Fruit fly (Drosophila melanogaster) Kc167 (cell line): ENCODE data around the gene form3.

Experiments used
- Myc ChIP-seq: fragments of >200 bp; optimal IDR thresholded peaks from 2 replicates; lab custom pipeline; 2017; ENCODE audit warnings: missing external identifiers
- Sin3A ChIP-seq: fragments of >200 bp; optimal IDR thresholded peaks from 2 replicates; lab custom pipeline; 2018; ENCODE audit warnings: missing external identifiers
- h ChIP-seq: fragments of >200 bp; optimal IDR thresholded peaks from 3 replicates; lab custom pipeline; 2018; ENCODE audit warnings: missing external identifiers
- insv ChIP-seq: fragments of >200 bp; optimal IDR thresholded peaks from 3 replicates; lab custom pipeline; 2018; ENCODE audit warnings: missing external identifiers
- psq ChIP-seq: fragments of >200 bp; optimal IDR thresholded peaks from 2 replicates; lab custom pipeline; 2017; ENCODE audit warnings: missing external identifiers
- ttk ChIP-seq: sonication (Bioruptor generic); optimal IDR thresholded peaks from 2 replicates; lab custom pipeline; 2017; ENCODE audit warnings: missing external identifiers

Gene form3

DNA sequence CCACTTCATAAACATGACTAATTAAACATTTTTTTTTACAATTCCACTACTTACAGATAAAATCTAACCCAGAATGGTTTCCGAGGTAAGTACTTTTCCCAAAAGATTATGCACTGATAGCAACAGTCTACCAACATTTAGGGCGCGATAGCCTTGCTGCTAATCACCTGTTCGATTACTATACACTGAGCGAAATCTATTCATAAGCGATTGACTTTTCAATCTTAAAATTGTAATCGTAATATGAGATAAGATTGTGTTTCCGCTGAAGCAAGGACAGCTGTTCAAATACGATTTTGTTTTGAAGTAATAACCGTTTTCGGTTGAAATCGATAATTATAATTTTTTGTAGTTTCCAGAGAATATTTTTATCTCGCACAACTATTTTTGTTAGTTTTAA, 38.0 kb downstream of the form3 start:
- TF ChIP-seq Sin3A (lab: Kevin White, UChicago) (no peak), insv (lab: Kevin White, UChicago) (no peak), psq (lab: Kevin White, UChicago) (no peak), h (lab: Kevin White, UChicago) (no peak), Myc (lab: Kevin White, UChicago) (no peak), ttk (lab: Kevin White, UChicago) (no peak)

DNA sequence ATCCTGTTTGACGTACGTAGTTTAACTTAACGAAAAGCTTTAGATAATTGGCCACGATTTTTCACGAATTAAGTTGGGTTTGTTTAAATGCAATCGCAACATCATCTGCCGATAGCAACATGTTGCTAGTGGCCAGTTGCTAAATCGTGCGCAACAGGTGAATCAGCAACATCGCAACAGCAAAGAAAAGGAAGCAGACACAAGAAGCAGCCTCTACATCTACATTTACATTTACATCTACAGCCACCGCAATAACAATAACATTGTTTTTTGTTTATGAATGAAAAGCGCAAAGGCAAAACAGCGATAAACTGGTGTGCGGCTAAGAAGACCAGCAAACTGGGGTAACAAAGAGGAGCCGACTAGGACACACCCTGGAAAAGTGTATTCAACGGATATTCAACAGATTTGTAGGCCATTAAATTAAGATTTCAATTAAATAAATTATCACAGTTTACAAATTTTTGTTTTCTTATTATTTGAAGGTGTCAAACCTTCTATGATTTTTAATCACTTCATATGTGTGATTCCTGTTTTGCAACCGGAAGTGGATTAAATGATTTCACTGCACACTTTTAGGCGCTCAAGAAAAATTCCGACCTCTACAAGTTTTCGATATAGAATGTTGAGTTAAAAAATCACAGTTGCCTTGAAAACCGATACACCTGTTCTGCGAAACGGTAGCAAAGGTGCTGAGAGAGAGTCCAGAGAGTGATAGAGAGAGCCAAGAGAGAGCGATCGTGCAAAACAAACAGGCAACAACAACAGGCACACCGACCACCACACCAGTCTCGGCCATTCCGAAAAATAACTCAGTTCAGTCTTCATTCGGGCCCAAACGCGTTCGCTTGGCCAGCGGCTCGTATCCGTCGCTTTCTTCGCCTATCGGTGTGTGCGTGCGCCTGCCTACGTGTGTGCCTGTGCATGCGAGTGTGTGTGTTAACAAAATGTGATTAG, 39.4 kb downstream of the form3 start, which contains the start of gene melt:
TSS of gene melt (plus strand) at position 818 of the 957 bp plus-strand sequence.
- TF ChIP-seq ttk (lab: Kevin White, UChicago), result no peak
- TF ChIP-seq Myc (lab: Kevin White, UChicago), result no peak
- TF ChIP-seq psq (lab: Kevin White, UChicago), result no peak
- no peak for TF ChIP-seq Sin3A (lab: Kevin White, UChicago)
- TF ChIP-seq insv (lab: Kevin White, UChicago), result no peak
- TF ChIP-seq h (lab: Kevin White, UChicago), result no peak

DNA sequence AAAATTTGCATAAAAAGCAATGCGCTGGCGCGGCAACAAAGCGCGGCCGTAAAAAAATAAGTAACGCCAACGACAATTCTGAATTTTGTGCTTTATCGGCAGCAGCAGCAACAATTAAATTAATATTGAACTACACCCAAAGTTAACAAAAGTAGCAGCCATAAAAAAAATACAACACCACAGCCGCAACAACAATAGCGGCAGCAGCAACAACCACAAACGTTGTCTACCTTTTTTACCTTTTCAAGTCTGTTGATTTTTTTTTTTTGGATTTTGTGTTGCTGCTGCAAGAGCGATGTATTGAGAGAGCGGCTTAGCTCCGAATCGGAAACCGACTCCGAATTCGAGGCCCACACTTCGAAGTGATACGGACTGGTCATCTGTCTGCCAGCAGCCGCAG, 40.2 kb downstream of the form3 start:
- TF ChIP-seq h (lab: Kevin White, UChicago) (no peak), psq (lab: Kevin White, UChicago) (no peak), Myc (lab: Kevin White, UChicago) (no peak), ttk (lab: Kevin White, UChicago) (no peak), insv (lab: Kevin White, UChicago) (no peak), Sin3A (lab: Kevin White, UChicago) (no peak)

DNA sequence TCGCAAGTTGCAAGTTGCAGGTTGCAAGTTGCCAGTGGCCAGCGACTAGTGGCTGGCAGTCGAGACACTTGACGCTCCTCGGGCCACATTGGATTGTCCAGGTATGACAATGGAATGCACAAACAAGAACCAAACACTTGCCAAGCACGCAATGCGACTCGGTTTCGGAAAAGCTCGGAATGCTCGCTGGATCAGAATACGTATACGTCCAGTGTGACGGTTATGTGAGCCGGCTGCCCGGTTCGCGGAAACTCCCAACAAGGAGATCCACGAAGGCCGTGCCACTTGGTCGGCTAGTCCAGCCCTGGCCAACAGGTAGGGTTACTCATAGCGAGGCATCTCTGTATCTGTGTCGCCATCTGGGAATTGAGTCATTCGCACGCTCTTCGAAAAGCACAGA, 42.0 kb downstream of the form3 start:
- TF ChIP-seq insv (lab: Kevin White, UChicago), result no peak
- no peak for TF ChIP-seq psq (lab: Kevin White, UChicago)
- no peak for TF ChIP-seq h (lab: Kevin White, UChicago)
- TF ChIP-seq ttk (lab: Kevin White, UChicago), result no peak
- TF ChIP-seq Myc (lab: Kevin White, UChicago), result no peak
- TF ChIP-seq Sin3A (lab: Kevin White, UChicago), result no peak

DNA sequence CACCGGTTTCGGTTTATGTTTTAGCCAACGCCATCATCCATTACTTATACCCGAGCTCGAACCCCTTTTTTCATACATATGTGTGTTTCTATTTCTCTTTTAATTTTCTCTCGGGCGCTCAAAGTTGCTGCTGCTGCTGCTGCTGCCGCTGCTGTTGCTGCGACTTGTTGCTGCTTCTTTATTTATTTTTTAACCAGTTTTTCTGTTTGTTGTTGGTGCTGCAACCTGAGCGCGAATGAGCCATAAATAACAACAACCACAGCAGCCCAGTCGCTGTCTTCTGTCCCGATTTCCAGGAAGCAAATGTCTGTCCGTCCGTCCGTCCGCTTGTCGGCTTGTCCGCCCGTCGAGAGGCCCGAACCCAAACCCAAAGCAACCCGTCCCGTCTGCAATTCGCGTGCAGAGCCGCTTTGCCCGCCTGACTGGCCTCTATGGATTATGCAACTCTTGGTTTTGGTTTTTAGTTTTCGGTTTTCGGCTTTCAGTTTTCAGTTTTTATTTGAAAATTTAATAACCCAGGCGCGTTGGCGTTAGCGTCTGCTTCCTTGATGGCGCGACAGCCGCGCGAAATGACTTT, 43.1 kb downstream of the form3 start:
- no peak for TF ChIP-seq ttk (lab: Kevin White, UChicago)
- no peak for TF ChIP-seq h (lab: Kevin White, UChicago)
- TF ChIP-seq insv (lab: Kevin White, UChicago), result no peak
- TF ChIP-seq psq (lab: Kevin White, UChicago), result no peak
- no peak for TF ChIP-seq Sin3A (lab: Kevin White, UChicago)
- TF ChIP-seq Myc (lab: Kevin White, UChicago), result no peak

DNA sequence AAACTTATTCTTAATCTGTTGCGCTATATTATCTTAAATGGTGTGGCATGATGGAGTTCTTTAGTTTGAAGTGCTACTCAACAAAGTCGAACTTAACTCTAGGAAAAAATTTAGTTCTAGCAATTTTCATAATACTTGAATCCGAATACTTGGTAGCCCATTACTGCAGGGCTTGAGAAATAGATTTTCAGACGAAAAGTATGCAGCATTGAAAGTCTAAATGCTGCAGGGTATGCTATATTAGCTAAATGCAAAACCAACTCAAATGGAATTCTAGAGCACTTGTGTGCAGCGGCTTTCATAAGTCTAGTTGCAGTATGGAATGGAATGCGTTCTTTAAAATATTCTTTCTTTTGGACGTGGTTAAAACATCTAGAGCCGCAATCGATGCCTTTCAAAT, 48.7 kb downstream of the form3 start:
- TF ChIP-seq Myc (lab: Kevin White, UChicago), result no peak
- TF ChIP-seq ttk (lab: Kevin White, UChicago), result no peak
- no peak for TF ChIP-seq insv (lab: Kevin White, UChicago)
- TF ChIP-seq psq (lab: Kevin White, UChicago), result no peak
- no peak for TF ChIP-seq h (lab: Kevin White, UChicago)
- TF ChIP-seq Sin3A (lab: Kevin White, UChicago), result no peak

DNA sequence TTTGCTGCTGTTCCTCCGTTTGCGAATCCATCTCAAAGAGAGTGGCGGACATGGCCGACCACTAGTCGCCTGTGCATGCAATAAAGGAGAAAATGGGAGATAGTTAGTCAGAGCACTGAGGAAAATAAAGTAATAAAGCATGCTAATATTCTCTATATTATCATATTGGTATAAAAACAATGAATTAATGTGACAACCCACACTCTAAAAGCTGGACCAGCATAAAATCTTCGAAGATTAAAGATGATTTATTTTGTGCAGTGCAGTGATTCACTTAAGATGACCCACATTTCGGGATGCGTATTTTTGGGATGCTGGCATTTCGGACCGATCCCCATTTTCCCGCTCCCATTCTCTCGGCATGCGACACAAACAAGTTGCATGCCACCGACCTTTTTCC, 53.2 kb downstream of the form3 start:
- no peak for TF ChIP-seq ttk (lab: Kevin White, UChicago)
- TF ChIP-seq Myc (lab: Kevin White, UChicago), result no peak
- no peak for TF ChIP-seq h (lab: Kevin White, UChicago)
- no peak for TF ChIP-seq psq (lab: Kevin White, UChicago)
- no peak for TF ChIP-seq Sin3A (lab: Kevin White, UChicago)
- TF ChIP-seq insv (lab: Kevin White, UChicago), result no peak

DNA sequence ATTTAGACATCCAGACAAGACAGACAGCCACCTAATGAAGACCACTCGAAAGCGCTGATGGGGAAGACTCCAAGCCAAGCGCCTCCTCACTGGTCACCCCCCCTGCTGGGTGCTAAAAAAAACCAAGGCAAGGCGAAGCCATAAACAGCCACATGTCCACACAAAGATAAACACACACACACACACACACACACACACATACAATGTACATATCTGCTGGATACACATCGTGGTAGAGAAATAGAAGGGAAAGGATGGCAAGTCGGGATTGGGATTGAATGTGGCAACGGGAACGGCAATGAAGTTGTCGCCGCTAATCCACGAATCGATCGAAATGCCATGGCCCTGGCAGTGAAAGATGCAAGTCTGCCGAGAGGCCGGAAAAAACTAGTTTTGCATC, 54.8 kb downstream of the form3 start:
- TF ChIP-seq h (lab: Kevin White, UChicago), result no peak
- TF ChIP-seq Myc (lab: Kevin White, UChicago), result no peak
- no peak for TF ChIP-seq psq (lab: Kevin White, UChicago)
- TF ChIP-seq Sin3A (lab: Kevin White, UChicago), result no peak
- no peak for TF ChIP-seq insv (lab: Kevin White, UChicago)
- TF ChIP-seq ttk (lab: Kevin White, UChicago), result no peak

DNA sequence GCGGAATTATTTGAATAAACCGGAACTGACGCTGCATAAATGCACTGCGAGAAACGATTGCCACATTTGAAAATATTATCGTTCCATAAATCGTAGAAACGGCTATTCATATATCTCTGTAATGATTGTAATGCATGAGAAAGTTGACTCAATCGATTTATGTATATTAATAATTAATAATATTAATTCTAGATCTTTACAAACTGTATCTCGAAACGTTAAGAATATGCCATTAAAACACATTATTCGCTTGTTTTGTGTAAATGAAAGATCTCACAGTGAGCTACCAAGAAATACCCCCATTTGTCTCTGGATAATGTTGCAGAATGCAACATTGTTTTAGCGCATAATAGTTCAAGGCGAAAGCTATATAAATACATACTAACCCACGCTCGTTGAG, 55.2 kb downstream of the form3 start:
- no peak for TF ChIP-seq Myc (lab: Kevin White, UChicago)
- no peak for TF ChIP-seq psq (lab: Kevin White, UChicago)
- TF ChIP-seq ttk (lab: Kevin White, UChicago), result no peak
- TF ChIP-seq h (lab: Kevin White, UChicago), result no peak
- no peak for TF ChIP-seq insv (lab: Kevin White, UChicago)
- no peak for TF ChIP-seq Sin3A (lab: Kevin White, UChicago)

DNA sequence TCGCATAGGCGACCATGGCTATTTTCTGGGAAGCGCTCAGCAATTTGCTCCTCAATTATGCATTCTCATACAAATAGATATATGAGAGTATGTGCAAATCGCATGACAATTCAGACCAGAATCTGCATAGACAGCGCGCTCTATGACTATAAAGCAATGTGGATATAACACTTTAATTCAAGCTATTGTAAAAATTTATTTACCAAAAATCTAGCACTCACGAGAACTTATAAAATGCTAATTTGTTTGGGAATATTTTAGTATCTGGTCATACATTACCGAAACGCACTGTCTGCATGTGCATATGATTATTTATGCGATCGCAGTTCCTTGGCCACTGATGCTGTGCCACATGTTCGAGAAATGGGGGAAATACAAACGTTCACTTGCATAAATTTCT, 56.2 kb downstream of the form3 start:
- TF ChIP-seq psq (lab: Kevin White, UChicago) (no peak), ttk (lab: Kevin White, UChicago) (no peak), insv (lab: Kevin White, UChicago) (no peak), h (lab: Kevin White, UChicago) (no peak), Sin3A (lab: Kevin White, UChicago) (no peak), Myc (lab: Kevin White, UChicago) (no peak)
